Worm (Caenorhabditis elegans) whole organism, L3 larva: ENCODE data around the gene twk-7.

Source experiments
- R02D3.7 ChIP-seq: fragments of 150-350 bp; optimal IDR thresholded peaks from 2 replicates; lab custom pipeline; 2014; ENCODE audit warnings: missing biosample characterization, missing genetic modification characterization
- ZK546.5 ChIP-seq: sonication (generic microtip); optimal IDR thresholded peaks from 2 replicates; lab custom pipeline; 2017; ENCODE audit warnings: missing biosample characterization, missing genetic modification characterization
- aly-2 ChIP-seq: fragments of 150-350 bp; optimal IDR thresholded peaks from 2 replicates; lab custom pipeline; 2014; ENCODE audit warnings: missing biosample characterization, missing genetic modification characterization
- ama-1 ChIP-seq: fragments of 150-350 bp; optimal IDR thresholded peaks from 2 replicates; lab custom pipeline; 2018
- ceh-28 ChIP-seq: fragments of 150-350 bp; optimal IDR thresholded peaks from 2 replicates; lab custom pipeline; 2014; ENCODE audit warnings: missing biosample characterization, missing genetic modification reagents, missing genetic modification characterization
- ceh-82 ChIP-seq: fragments of 150-350 bp; optimal IDR thresholded peaks from 2 replicates; lab custom pipeline; 2014; ENCODE audit warnings: missing biosample characterization, missing genetic modification characterization
- ceh-9 ChIP-seq: sonication (generic microtip); optimal IDR thresholded peaks from 2 replicates; lab custom pipeline; 2018; ENCODE audit warnings: missing biosample characterization, missing genetic modification characterization
- daf-12 ChIP-seq: fragments of 150-350 bp; optimal IDR thresholded peaks from 2 replicates; lab custom pipeline; 2014; ENCODE audit warnings: missing biosample characterization, missing genetic modification reagents, missing genetic modification characterization
- egl-27 ChIP-seq: sonication (generic microtip); optimal IDR thresholded peaks from 4 replicates; lab custom pipeline; 2017; ENCODE audit warnings: missing biosample characterization, missing genetic modification reagents, missing genetic modification characterization
- egl-5 ChIP-seq: fragments of 150-350 bp; optimal IDR thresholded peaks from 2 replicates; lab custom pipeline; 2017; ENCODE audit warnings: missing biosample characterization, missing genetic modification reagents, missing genetic modification characterization, inconsistent platforms
- elt-1 ChIP-seq: fragments of 150-350 bp; optimal IDR thresholded peaks from 2 replicates; lab custom pipeline; 2014; ENCODE audit warnings: missing biosample characterization, missing genetic modification characterization
- elt-2 ChIP-seq: sonication (generic microtip); optimal IDR thresholded peaks from 2 replicates; lab custom pipeline; 2016; ENCODE audit warnings: missing genetic modification reagents, mild to moderate bottlenecking, missing genetic modification characterization, missing compliant biosample characterization
- elt-3 ChIP-seq, 3 experiments: fragments of 150-350 bp in 1 of 3; sonication (generic microtip) in 2 of 3; optimal IDR thresholded peaks; 2 replicates in 2 of 3; 4 replicates in 1 of 3; lab custom pipeline; 2014 to 2017; ENCODE audit warnings: missing biosample characterization in 3 of 3, missing genetic modification characterization in 3 of 3
- eor-1 ChIP-seq, 2 experiments: fragments of 150-350 bp; optimal IDR thresholded peaks; 2 replicates each; lab custom pipeline; 2014 to 2018; ENCODE audit warnings: missing biosample characterization in 2 of 2, missing genetic modification characterization in 2 of 2
- fkh-10 ChIP-seq: sonication (generic microtip); optimal IDR thresholded peaks from 2 replicates; lab custom pipeline; 2017; ENCODE audit warnings: missing biosample characterization, missing genetic modification reagents, missing genetic modification characterization
- fkh-2 ChIP-seq: fragments of 150-350 bp; optimal IDR thresholded peaks from 2 replicates; lab custom pipeline; 2014; ENCODE audit warnings: missing biosample characterization, missing genetic modification reagents, missing genetic modification characterization
- fos-1 ChIP-seq: fragments of 150-350 bp; optimal IDR thresholded peaks from 2 replicates; lab custom pipeline; 2014; ENCODE audit warnings: missing biosample characterization, missing genetic modification characterization
- jun-1 ChIP-seq: fragments of 150-350 bp; optimal IDR thresholded peaks from 2 replicates; lab custom pipeline; 2014; ENCODE audit warnings: missing biosample characterization, missing genetic modification reagents, missing genetic modification characterization
- lin-15B ChIP-seq: fragments of 150-350 bp; optimal IDR thresholded peaks from 2 replicates; lab custom pipeline; 2014; ENCODE audit warnings: missing biosample characterization, missing genetic modification characterization
- lin-39 ChIP-seq: fragments of 150-350 bp; optimal IDR thresholded peaks from 2 replicates; lab custom pipeline; 2018; ENCODE audit warnings: missing biosample characterization, missing genetic modification reagents, missing genetic modification characterization
- lsy-12 ChIP-seq: sonication (generic microtip); optimal IDR thresholded peaks from 2 replicates; lab custom pipeline; 2016; ENCODE audit warnings: mild to moderate bottlenecking, missing genetic modification characterization, missing compliant biosample characterization
- mdl-1 ChIP-seq: fragments of 150-350 bp; optimal IDR thresholded peaks from 2 replicates; lab custom pipeline; 2014; ENCODE audit warnings: missing biosample characterization, missing genetic modification characterization
- mml-1 ChIP-seq: fragments of 150-350 bp; sonication (generic microtip); optimal IDR thresholded peaks from 3 replicates; lab custom pipeline; 2014; ENCODE audit warnings: missing biosample characterization, missing genetic modification characterization
- nfya-1 ChIP-seq: sonication (generic microtip); optimal IDR thresholded peaks from 2 replicates; lab custom pipeline; 2017; ENCODE audit warnings: missing genetic modification characterization, mild to moderate bottlenecking, missing compliant biosample characterization, antibody characterized with exemption, moderate library complexity; ENCODE audit not compliant: insufficient read depth
- nhr-12 ChIP-seq: fragments of 150-350 bp; optimal IDR thresholded peaks from 2 replicates; lab custom pipeline; 2014; ENCODE audit warnings: missing biosample characterization, missing genetic modification characterization
- nhr-23 ChIP-seq: fragments of 150-350 bp; optimal IDR thresholded peaks from 2 replicates; lab custom pipeline; 2014; ENCODE audit warnings: missing biosample characterization, missing genetic modification reagents, missing genetic modification characterization
- nhr-237 ChIP-seq: fragments of 150-350 bp; optimal IDR thresholded peaks from 2 replicates; lab custom pipeline; 2014; ENCODE audit warnings: missing biosample characterization, missing genetic modification characterization
- nhr-25 ChIP-seq: sonication (generic microtip); optimal IDR thresholded peaks from 2 replicates; lab custom pipeline; 2017; ENCODE audit warnings: missing biosample characterization, missing genetic modification characterization
- nhr-28 ChIP-seq: fragments of 150-350 bp; optimal IDR thresholded peaks from 2 replicates; lab custom pipeline; 2014; ENCODE audit warnings: missing biosample characterization, missing genetic modification characterization
- nhr-43 ChIP-seq: sonication (generic microtip); optimal IDR thresholded peaks from 2 replicates; lab custom pipeline; 2016; ENCODE audit warnings: mild to moderate bottlenecking, missing genetic modification characterization, missing compliant biosample characterization; ENCODE audit not compliant: poor library complexity, severe bottlenecking
- nhr-76 ChIP-seq: fragments of 150-350 bp; sonication (generic microtip); optimal IDR thresholded peaks from 5 replicates; lab custom pipeline; 2014; ENCODE audit warnings: missing biosample characterization, missing genetic modification characterization
- nhr-77 ChIP-seq: fragments of 150-350 bp; optimal IDR thresholded peaks from 2 replicates; lab custom pipeline; 2014; ENCODE audit warnings: missing biosample characterization, missing genetic modification characterization
- pha-4 ChIP-seq: fragments of 150-350 bp; optimal IDR thresholded peaks from 2 replicates; lab custom pipeline; 2014; ENCODE audit warnings: missing biosample characterization, missing genetic modification reagents, missing genetic modification characterization
- pqm-1 ChIP-seq: fragments of 150-350 bp; optimal IDR thresholded peaks from 2 replicates; lab custom pipeline; 2017; ENCODE audit warnings: missing biosample characterization, missing genetic modification characterization, inconsistent platforms
- sea-2 ChIP-seq: fragments of 150-350 bp; sonication (generic microtip); optimal IDR thresholded peaks from 4 replicates; lab custom pipeline; 2014; ENCODE audit warnings: missing biosample characterization, missing genetic modification reagents, missing genetic modification characterization
- skn-1 ChIP-seq: fragments of 150-350 bp; optimal IDR thresholded peaks from 2 replicates; lab custom pipeline; 2014; ENCODE audit warnings: missing biosample characterization, missing genetic modification characterization
- snpc-4 ChIP-seq: fragments of 150-350 bp; optimal IDR thresholded peaks from 2 replicates; lab custom pipeline; 2014; ENCODE audit warnings: missing biosample characterization, missing genetic modification characterization
- tbx-2 ChIP-seq: sonication (generic microtip); optimal IDR thresholded peaks from 2 replicates; lab custom pipeline; 2016; ENCODE audit warnings: mild to moderate bottlenecking, missing genetic modification characterization, missing compliant biosample characterization
- unc-39 ChIP-seq: sonication (generic microtip); optimal IDR thresholded peaks from 4 replicates; lab custom pipeline; 2017; ENCODE audit warnings: missing biosample characterization, missing genetic modification characterization
- unc-62 ChIP-seq: fragments of 150-350 bp; sonication (generic microtip); optimal IDR thresholded peaks from 4 replicates; lab custom pipeline; 2014; ENCODE audit warnings: missing biosample characterization, missing genetic modification reagents, missing genetic modification characterization
- ztf-4 ChIP-seq: fragments of 150-350 bp; optimal IDR thresholded peaks from 2 replicates; lab custom pipeline; 2014; ENCODE audit warnings: missing biosample characterization, missing genetic modification characterization

The twk-7 gene

DNA sequence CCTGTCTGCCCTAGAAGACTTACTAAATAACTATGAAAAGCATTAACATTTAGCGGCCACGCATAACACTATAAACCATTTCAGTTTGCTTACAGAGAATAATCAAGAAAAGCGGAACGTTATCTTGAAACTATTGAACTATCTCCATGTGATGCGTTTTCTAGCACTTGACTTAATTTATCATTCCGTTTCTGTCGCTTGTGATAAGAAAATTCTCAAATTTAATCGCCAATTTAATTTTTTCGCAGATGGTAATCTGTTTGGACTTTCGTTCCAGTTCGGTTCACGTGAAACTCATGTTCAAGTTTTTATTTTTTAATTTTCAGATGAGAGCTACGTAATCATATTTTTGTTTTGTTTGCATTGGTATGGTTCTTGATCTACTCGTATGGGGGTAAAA, 13.4 kb upstream of the twk-7 start (continued):
- no peak for TF ChIP-seq eor-1 (tag; optimal IDR thresholded peaks at IDR 0.05; lab: Kevin White, UChicago)

DNA sequence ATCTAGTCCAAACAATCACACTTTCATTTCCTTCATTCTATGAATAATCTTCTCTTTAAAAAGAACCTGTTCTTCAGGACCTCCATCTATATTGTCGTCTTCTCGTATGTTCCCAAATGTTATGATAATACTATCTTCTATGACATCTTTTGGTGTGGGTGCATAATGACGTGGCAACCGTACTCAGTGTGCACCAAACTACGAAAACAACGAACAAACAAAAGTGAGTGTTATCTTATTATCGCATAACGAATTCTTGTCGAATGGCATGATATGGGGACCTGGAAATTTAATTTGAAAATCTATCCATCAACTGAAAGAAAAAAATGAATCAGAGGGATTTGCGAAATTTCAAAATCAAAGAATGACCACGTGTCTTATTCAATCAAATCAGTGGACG, 12.5 kb upstream of the twk-7 start:
- TF ChIP-seq unc-62 (GFP tag; lab: Kevin White, UChicago) (no peak), aly-2 (tag; lab: Kevin White, UChicago) (no peak), nhr-76 (tag; lab: Kevin White, UChicago) (no peak), egl-27 (tag; lab: Kevin White, UChicago) (no peak), nhr-12 (tag; lab: Kevin White, UChicago) (no peak), nhr-25 (tag; lab: Kevin White, UChicago) (no peak), elt-1 (tag; lab: Kevin White, UChicago) (no peak), mml-1 (no peak), mdl-1 (tag; lab: Kevin White, UChicago) (no peak)

DNA sequence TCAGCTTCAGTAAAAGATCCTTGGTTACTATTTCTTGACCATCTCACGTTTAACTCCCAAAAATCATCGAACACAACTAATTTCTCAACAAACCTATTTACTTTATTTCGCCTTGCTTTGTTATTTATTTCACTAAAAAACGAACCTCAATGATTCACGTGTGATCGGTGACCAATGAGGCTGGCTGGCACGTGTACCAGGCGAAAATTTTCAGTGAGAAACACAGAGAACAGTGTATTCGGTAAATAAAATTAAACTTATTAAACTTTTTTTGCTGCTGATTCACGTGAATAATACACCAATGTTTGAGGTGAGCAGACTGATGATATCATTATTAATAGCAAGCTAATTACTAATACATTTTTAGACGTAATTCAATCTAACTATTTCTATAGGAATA, 11.9 kb upstream of the twk-7 start:
- no peak for TF ChIP-seq R02D3.7 (tag; lab: Kevin White, UChicago)
- TF ChIP-seq nhr-25 (tag; lab: Kevin White, UChicago) = peak; percentile 7
- peak; percentile 5 for TF ChIP-seq nfya-1
- TF ChIP-seq ztf-4 (tag; lab: Kevin White, UChicago) = no peak
- no peak for TF ChIP-seq lin-39 (tag; lab: Kevin White, UChicago)
- TF ChIP-seq mml-1 = peak; percentile 71

DNA sequence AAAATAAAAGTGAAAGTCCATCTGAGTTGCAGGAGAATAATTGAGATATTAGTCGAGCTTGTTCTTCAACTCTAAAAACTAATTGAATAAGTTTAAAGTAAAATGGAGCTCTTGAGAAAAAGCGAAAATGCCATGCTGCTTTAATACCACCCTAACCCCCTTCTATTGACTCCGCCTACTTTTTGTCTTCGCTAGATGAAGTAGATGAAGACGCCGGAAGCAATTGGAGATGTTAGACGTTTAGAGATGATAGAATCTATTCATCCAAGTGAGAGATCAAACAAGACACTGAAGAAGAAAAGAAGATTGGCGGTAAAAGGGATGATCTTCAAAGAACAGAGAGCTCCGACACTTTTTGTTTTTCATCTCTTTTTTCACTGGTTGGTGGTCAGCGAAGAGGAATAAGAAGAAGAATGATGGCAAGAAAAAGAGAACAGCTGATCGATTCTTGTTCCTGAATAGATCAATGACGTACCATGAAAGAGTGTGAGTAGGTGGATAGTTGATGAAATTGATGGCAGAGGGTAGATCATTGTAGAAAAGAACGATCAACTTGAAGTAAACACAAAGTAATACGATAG, 11.0 kb upstream of the twk-7 start:
- TF ChIP-seq lin-39 (tag; lab: Kevin White, UChicago) = peak; percentile 24
- peak; percentile 2 for TF ChIP-seq nhr-25 (tag; lab: Kevin White, UChicago)
- TF ChIP-seq pha-4 (tag; lab: Kevin White, UChicago) = no peak
- peak; percentile 49 for TF ChIP-seq nhr-43 (tag; lab: Kevin White, UChicago)
- TF ChIP-seq nhr-23 (tag; lab: Kevin White, UChicago) = no peak
- TF ChIP-seq, all 47 proteins: peak for 3

DNA sequence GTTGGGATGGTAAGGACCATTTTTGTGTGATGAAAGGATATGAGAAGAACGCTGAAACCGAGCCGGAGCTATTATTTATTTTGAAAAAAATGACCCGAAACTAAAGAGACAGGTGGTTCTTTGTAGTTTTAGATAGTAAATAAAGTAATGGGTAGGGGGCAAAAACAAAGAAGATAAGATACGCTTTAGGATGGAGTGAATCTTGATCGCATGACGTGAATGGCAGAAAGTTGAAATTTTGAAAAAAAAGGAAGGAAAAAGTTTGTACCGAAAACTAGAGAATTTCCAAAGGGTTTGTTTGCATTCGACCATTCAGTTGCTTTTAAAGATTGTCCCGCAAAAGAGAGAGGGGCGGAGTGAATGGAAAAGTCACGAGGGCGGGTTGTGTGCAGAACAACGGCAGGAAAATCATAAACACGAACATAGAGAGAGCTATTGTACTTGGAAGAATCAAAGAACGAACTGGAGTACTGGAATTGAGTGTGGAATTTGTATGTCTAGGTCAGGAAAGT, 10.4 kb upstream of the twk-7 start, which contains the start of gene F22B7.9:
Gene F22B7.9, minus strand, starts transcription at position 51 of the 512 bp plus-strand sequence.
- TF ChIP-seq ztf-4 (tag; lab: Kevin White, UChicago) (no peak), lin-15B (no peak), mml-1 (no peak), snpc-4 (tag; lab: Kevin White, UChicago) (no peak), fos-1 (no peak), skn-1 (tag; lab: Kevin White, UChicago) (no peak), mdl-1 (tag; lab: Kevin White, UChicago) (no peak), nhr-76 (tag; lab: Kevin White, UChicago) (no peak), pqm-1 (peak; percentile 64), sea-2 (GFP tag; lab: Kevin White, UChicago) (no peak), fkh-10 (GFP tag; lab: Kevin White, UChicago) (no peak), nhr-25 (tag; lab: Kevin White, UChicago) (no peak), egl-27 (tag; lab: Kevin White, UChicago) (no peak), nhr-23 (tag; lab: Kevin White, UChicago) (no peak), nhr-237 (no peak), elt-1 (tag; lab: Kevin White, UChicago) (no peak), nhr-43 (tag; lab: Kevin White, UChicago) (no peak), elt-3 (tag; optimal IDR thresholded peaks at IDR 0.05; lab: Kevin White, UChicago) (no peak), ceh-28 (no peak), nhr-28 (tag; lab: Kevin White, UChicago) (no peak), elt-2 (tag; lab: Kevin White, UChicago) (peak; percentile 50), nhr-77 (no peak), lsy-12 (tag; lab: Kevin White, UChicago) (no peak), ceh-82 (tag; lab: Kevin White, UChicago) (no peak), fkh-2 (no peak), egl-5 (tag; lab: Kevin White, UChicago) (no peak), ama-1 (lab: Kevin White, UChicago) (peak; percentile 30), unc-39 (no peak), ceh-9 (tag; lab: Kevin White, UChicago) (no peak), daf-12 (tag; lab: Kevin White, UChicago) (no peak), nfya-1 (peak; percentile 18), nhr-12 (tag; lab: Kevin White, UChicago) (no peak), unc-62 (GFP tag; lab: Kevin White, UChicago) (no peak), jun-1 (tag; lab: Kevin White, UChicago) (peak; percentile 50), pha-4 (tag; lab: Kevin White, UChicago) (peak; percentile 95), ZK546.5 (tag; lab: Kevin White, UChicago) (no peak), tbx-2 (tag; lab: Kevin White, UChicago) (no peak)
